Fruit fly (Drosophila melanogaster): ENCODE measurements around the gene shps.

Gene shps

DNA sequence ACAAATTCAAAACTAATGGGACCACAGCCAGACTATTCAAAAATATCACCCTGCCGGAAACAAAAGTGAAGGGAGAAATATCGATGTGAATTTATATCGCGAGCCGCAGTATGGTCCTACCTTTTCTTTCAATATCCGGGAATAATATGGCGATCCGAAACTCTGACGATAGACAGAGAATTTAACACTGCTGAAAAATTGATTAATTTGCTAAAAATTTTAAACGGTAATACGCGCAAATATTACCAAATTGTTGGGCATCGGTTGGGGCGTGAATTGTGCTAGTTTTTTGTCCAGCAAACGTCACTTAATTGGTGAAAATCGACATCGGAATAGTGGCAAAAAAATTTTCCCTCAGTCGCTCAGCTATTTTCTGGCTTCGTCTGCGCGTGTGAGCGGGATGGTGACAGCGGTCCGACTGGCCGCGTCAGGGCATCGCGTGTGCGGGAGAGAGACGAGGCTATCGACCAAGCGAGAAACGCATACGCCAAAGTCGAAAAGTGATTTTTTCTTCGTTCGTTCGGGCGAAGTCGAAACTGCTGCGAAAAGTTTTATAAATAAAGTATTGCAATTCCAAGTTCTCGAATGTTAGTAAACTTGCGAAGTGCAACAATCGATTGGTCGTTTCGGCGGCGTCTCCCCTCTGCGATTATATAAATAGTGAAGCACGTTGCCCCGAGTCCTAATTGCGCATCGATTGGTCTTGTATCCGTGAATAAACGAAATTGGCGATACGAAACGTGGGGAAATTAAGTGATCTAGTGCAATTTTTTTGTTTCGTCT is 48.8 kb upstream of the shps start, which contains the start of gene mask (continued):
- TF ChIP-seq Hmr (GFP tag; optimal IDR thresholded peaks at IDR 0.05) (peak; percentile 86), ftz-f1 (GFP tag; optimal IDR thresholded peaks at IDR 0.05) (no peak), HmgD (GFP tag; optimal IDR thresholded peaks at IDR 0.05) (peak; percentile 74), dysf (GFP tag; IDR thresholded peaks at IDR 0.05) (peak; percentile 65; the same call in 2 of the 3 replicates), CG2120 (GFP tag; optimal IDR thresholded peaks at IDR 0.05) (peak; percentile 46), Sin3A (optimal IDR thresholded peaks at IDR 0.05) (peak; percentile 43), her (GFP tag; optimal IDR thresholded peaks at IDR 0.05) (peak; percentile 70), CG7372 (GFP tag; IDR thresholded peaks at IDR 0.05) (peak; percentile 70), Dip2 (GFP tag; IDR thresholded peaks at IDR 0.05) (no peak), row (GFP tag; IDR thresholded peaks at IDR 0.05) (peak; percentile 48; the same call in 1 of the 3 replicates), CG34376 (GFP tag; optimal IDR thresholded peaks at IDR 0.05) (peak; percentile 87), tgo (GFP tag; IDR thresholded peaks at IDR 0.05) (peak; percentile 67), CG8089 (GFP tag; optimal IDR thresholded peaks at IDR 0.05) (peak; percentile 86), schlank (tag; optimal IDR thresholded peaks at IDR 0.05) (peak; percentile 86), CG16815 (GFP tag; optimal IDR thresholded peaks at IDR 0.05) (peak; percentile 43), Ets65A (GFP tag) (peak; percentile 97), hbn (GFP tag; IDR thresholded peaks at IDR 0.05; ENCODE audit: partially characterized antibody) (no peak), h (optimal IDR thresholded peaks at IDR 0.05) (no peak), B-H2 (GFP tag; optimal IDR thresholded peaks at IDR 0.05) (peak; percentile 91), gcm2 (GFP tag; optimal IDR thresholded peaks at IDR 0.05) (peak; percentile 78), pum (GFP tag; optimal IDR thresholded peaks at IDR 0.05) (peak; percentile 19), stc (GFP tag; IDR thresholded peaks at IDR 0.05) (peak; percentile 69; the same call in 1 of the 2 replicates), usp (GFP tag; optimal IDR thresholded peaks at IDR 0.05) (no peak), dm (GFP tag; optimal IDR thresholded peaks at IDR 0.05) (peak; percentile 77), Mad (GFP tag; optimal IDR thresholded peaks at IDR 0.05) (peak; percentile 75), gsb (GFP tag; IDR thresholded peaks at IDR 0.05) (0 out of 2 replicates have a peak, but pooled peaks have one; percentile 13), CG5245 (GFP tag; optimal IDR thresholded peaks at IDR 0.05) (peak; percentile 59), ems (GFP tag; optimal IDR thresholded peaks at IDR 0.05) (peak; percentile 48), CG10959 (GFP tag; IDR thresholded peaks at IDR 0.05) (peak; percentile 68), sc (optimal IDR thresholded peaks at IDR 0.05) (no peak), sc (GFP tag; optimal IDR thresholded peaks at IDR 0.05) (peak; percentile 71), CG7556 (GFP tag; optimal IDR thresholded peaks at IDR 0.05) (peak; percentile 19), CG9727 (GFP tag; optimal IDR thresholded peaks at IDR 0.05) (peak; percentile 92), Chrac-16 (GFP tag; optimal IDR thresholded peaks at IDR 0.05) (peak; percentile 27), CG30020 (tag; optimal IDR thresholded peaks at IDR 0.05) (peak; percentile 32), Side (GFP tag; optimal IDR thresholded peaks at IDR 0.05) (peak; percentile 86), CoRest (tag; optimal IDR thresholded peaks at IDR 0.05) (peak; percentile 63), emc (GFP tag; optimal IDR thresholded peaks at IDR 0.05) (peak; percentile 81), Bdp1 (GFP tag; optimal IDR thresholded peaks at IDR 0.05) (peak; percentile 77), CG1233 (GFP tag; optimal IDR thresholded peaks at IDR 0.05) (peak; percentile 86), Elba2 (GFP tag; optimal IDR thresholded peaks at IDR 0.05) (no peak), bcd (GFP tag; optimal IDR thresholded peaks at IDR 0.05) (peak; percentile 88), Fer2 (tag; optimal IDR thresholded peaks at IDR 0.05) (peak; percentile 82), Adf1 (GFP tag; IDR thresholded peaks at IDR 0.05) (0 out of 2 replicates have a peak, but pooled peaks have one; percentile 25), Lhr (GFP tag; optimal IDR thresholded peaks at IDR 0.05) (peak; percentile 63), caup (GFP tag; optimal IDR thresholded peaks at IDR 0.05; ENCODE audit: severe bottlenecking) (peak; percentile 91), rib (GFP tag; IDR thresholded peaks at IDR 0.05) (no peak; the same call in 1 of the 2 replicates), CG1024 (GFP tag; IDR thresholded peaks at IDR 0.05) (peak; percentile 72), prd (optimal IDR thresholded peaks at IDR 0.05) (no peak), prd (GFP tag; IDR thresholded peaks at IDR 0.05) (peak; percentile 44; the same call in 2 of the 3 replicates), fd102C (GFP tag; optimal IDR thresholded peaks at IDR 0.05) (peak; percentile 50)

All from whole organism, embryonic.